Worm (Caenorhabditis elegans) whole organism, late embryonic: ENCODE measurements around the gene F35H10.6.

Experiments
- C08G9.2 ChIP-seq: sonication (generic microtip); optimal IDR thresholded peaks from 2 replicates; lab custom pipeline; 2016; ENCODE audit warnings: mild to moderate bottlenecking, missing genetic modification characterization, moderate library complexity, missing compliant biosample characterization
- C38D4.7 ChIP-seq: fragments of 200-800 bp; sonication (Bioruptor generic); optimal IDR thresholded peaks from 2 replicates; lab custom pipeline; 2018; ENCODE audit warnings: mild to moderate bottlenecking, missing genetic modification characterization, moderate library complexity, missing compliant biosample characterization
- F13H6.1 ChIP-seq: sonication (generic microtip); optimal IDR thresholded peaks from 2 replicates; lab custom pipeline; 2016; ENCODE audit warnings: missing genetic modification characterization, missing compliant biosample characterization
- T23F11.4 ChIP-seq: fragments of 200-800 bp; sonication (Bioruptor generic); optimal IDR thresholded peaks from 2 replicates; lab custom pipeline; 2018; ENCODE audit warnings: mild to moderate bottlenecking, missing genetic modification characterization, missing compliant biosample characterization
- ceh-19 ChIP-seq: fragments of 200-800 bp; sonication (Bioruptor generic); optimal IDR thresholded peaks from 2 replicates; lab custom pipeline; 2018; ENCODE audit warnings: mild to moderate bottlenecking, missing genetic modification characterization, missing compliant biosample characterization
- ceh-2 ChIP-seq: sonication (generic microtip); optimal IDR thresholded peaks from 2 replicates; lab custom pipeline; 2016; ENCODE audit warnings: missing genotype, missing genetic modification characterization, missing compliant biosample characterization
- ceh-22 ChIP-seq: sonication (generic microtip); optimal IDR thresholded peaks from 2 replicates; lab custom pipeline; 2017; ENCODE audit warnings: missing biosample characterization, missing genetic modification characterization
- ceh-24 ChIP-seq: sonication (generic microtip); optimal IDR thresholded peaks from 2 replicates; lab custom pipeline; 2016; ENCODE audit warnings: mild to moderate bottlenecking, missing genetic modification characterization, missing compliant biosample characterization
- ceh-45 ChIP-seq: fragments of 200-800 bp; sonication (Bioruptor generic); IDR thresholded peaks from 2 replicates; pipeline ENCODE4 v1.3.6; 2022; ENCODE audit warnings: missing genetic modification reagents, missing genetic modification characterization, missing compliant biosample characterization
- ceh-6 ChIP-seq: fragments of 200-800 bp; sonication (Bioruptor generic); optimal IDR thresholded peaks from 2 replicates; lab custom pipeline; 2018; ENCODE audit warnings: mild to moderate bottlenecking, missing genetic modification characterization, missing compliant biosample characterization
- dmd-4 ChIP-seq: sonication (generic microtip); optimal IDR thresholded peaks from 2 replicates; lab custom pipeline; 2016; ENCODE audit warnings: borderline replicate concordance, missing genetic modification characterization, missing compliant biosample characterization
- elt-4 ChIP-seq: sonication (generic microtip); optimal IDR thresholded peaks from 2 replicates; lab custom pipeline; 2016; ENCODE audit warnings: missing genetic modification characterization, missing compliant biosample characterization
- ets-4 ChIP-seq: sonication (generic microtip); optimal IDR thresholded peaks from 2 replicates; lab custom pipeline; 2016; ENCODE audit warnings: missing genetic modification characterization, missing compliant biosample characterization
- eyg-1 ChIP-seq: sonication (generic microtip); optimal IDR thresholded peaks from 2 replicates; lab custom pipeline; 2016; ENCODE audit warnings: missing genotype, missing genetic modification characterization, missing compliant biosample characterization
- fkh-10 ChIP-seq: fragments of 150-350 bp; optimal IDR thresholded peaks from 2 replicates; lab custom pipeline; 2014; ENCODE audit warnings: missing biosample characterization, missing genetic modification reagents, missing genetic modification characterization
- gmeb-2 ChIP-seq: sonication (generic microtip); optimal IDR thresholded peaks from 2 replicates; lab custom pipeline; 2016; ENCODE audit warnings: missing genetic modification characterization, inconsistent platforms, missing compliant biosample characterization
- hlh-13 ChIP-seq: fragments of 200-800 bp; sonication (Bioruptor generic); optimal IDR thresholded peaks from 2 replicates; lab custom pipeline; 2018; ENCODE audit warnings: mild to moderate bottlenecking, missing genetic modification characterization, missing compliant biosample characterization
- hlh-15 ChIP-seq: sonication (generic microtip); optimal IDR thresholded peaks from 2 replicates; lab custom pipeline; 2016; ENCODE audit warnings: missing genetic modification characterization, missing compliant biosample characterization
- hlh-30 ChIP-seq: sonication (generic microtip); optimal IDR thresholded peaks from 2 replicates; lab custom pipeline; 2017; ENCODE audit warnings: antibody characterized with exemption, missing genetic modification characterization, missing compliant biosample characterization; ENCODE audit not compliant: insufficient read depth
- hlh-6 ChIP-seq: sonication (generic microtip); optimal IDR thresholded peaks from 2 replicates; lab custom pipeline; 2016; ENCODE audit warnings: missing genotype, missing genetic modification characterization, missing compliant biosample characterization
- lim-6 ChIP-seq: sonication (generic microtip); optimal IDR thresholded peaks from 2 replicates; lab custom pipeline; 2016; ENCODE audit warnings: missing genetic modification characterization, missing compliant biosample characterization
- lin-11 ChIP-seq: fragments of 200-800 bp; sonication (Bioruptor generic); optimal IDR thresholded peaks from 2 replicates; lab custom pipeline; 2018; ENCODE audit warnings: mild to moderate bottlenecking, missing genetic modification characterization, missing compliant biosample characterization
- nfya-1 ChIP-seq: sonication (generic microtip); optimal IDR thresholded peaks from 2 replicates; lab custom pipeline; 2017; ENCODE audit warnings: missing genetic modification characterization, mild to moderate bottlenecking, missing compliant biosample characterization, antibody characterized with exemption, moderate library complexity
- npax-4 ChIP-seq: sonication (generic microtip); optimal IDR thresholded peaks from 2 replicates; lab custom pipeline; 2016; ENCODE audit warnings: missing genetic modification characterization, missing compliant biosample characterization
- odd-2 ChIP-seq: sonication (generic microtip); optimal IDR thresholded peaks from 2 replicates; lab custom pipeline; 2017; ENCODE audit warnings: antibody characterized with exemption, mild to moderate bottlenecking, missing genetic modification characterization, missing compliant biosample characterization
- pat-9 ChIP-seq: fragments of 200-800 bp; sonication (Bioruptor generic); optimal IDR thresholded peaks from 2 replicates; lab custom pipeline; 2018; ENCODE audit warnings: mild to moderate bottlenecking, missing genetic modification characterization, moderate library complexity, missing compliant biosample characterization
- pha-2 ChIP-seq: sonication (generic microtip); optimal IDR thresholded peaks from 2 replicates; lab custom pipeline; 2017; ENCODE audit warnings: mild to moderate bottlenecking, missing genetic modification characterization, missing compliant biosample characterization
- pha-4 ChIP-seq: fragments of 150-350 bp; optimal IDR thresholded peaks from 2 replicates; lab custom pipeline; 2018; ENCODE audit warnings: missing biosample characterization, missing genetic modification reagents, missing genetic modification characterization
- pqm-1 ChIP-seq: sonication (generic microtip); optimal IDR thresholded peaks from 2 replicates; lab custom pipeline; 2016; ENCODE audit warnings: missing genetic modification characterization, missing compliant biosample characterization
- pros-1 ChIP-seq: fragments of 150-350 bp; optimal IDR thresholded peaks from 2 replicates; lab custom pipeline; 2014; ENCODE audit warnings: missing biosample characterization, missing genetic modification reagents, missing genetic modification characterization
- ref-2 ChIP-seq: sonication (generic microtip); optimal IDR thresholded peaks from 2 replicates; lab custom pipeline; 2016; ENCODE audit warnings: missing genetic modification characterization, missing compliant biosample characterization
- rnt-1 ChIP-seq: sonication (generic microtip); optimal IDR thresholded peaks from 2 replicates; lab custom pipeline; 2016; ENCODE audit warnings: missing genetic modification characterization, missing compliant biosample characterization
- sox-2 ChIP-seq: fragments of 200-800 bp; sonication (Bioruptor generic); IDR thresholded peaks from 2 replicates; pipeline ENCODE4 v1.3.6; 2022; ENCODE audit warnings: missing genetic modification reagents, missing genetic modification characterization, missing compliant biosample characterization
- sox-4 ChIP-seq: sonication (generic microtip); optimal IDR thresholded peaks from 2 replicates; lab custom pipeline; 2017; ENCODE audit warnings: mild to moderate bottlenecking, missing genetic modification characterization, inconsistent platforms, missing compliant biosample characterization
- syd-9 ChIP-seq: sonication (generic microtip); optimal IDR thresholded peaks from 2 replicates; lab custom pipeline; 2016; ENCODE audit warnings: mild to moderate bottlenecking, missing genetic modification characterization, moderate library complexity, missing compliant biosample characterization
- tbx-2 ChIP-seq: sonication (generic microtip); optimal IDR thresholded peaks from 2 replicates; lab custom pipeline; 2016; ENCODE audit warnings: missing genetic modification characterization, missing compliant biosample characterization
- unc-3 ChIP-seq, 2 experiments: fragments of 200-800 bp in 1 of 2; sonication (Bioruptor generic) in 1 of 2; sonication (generic microtip) in 1 of 2; conservative IDR thresholded peaks in 1 of 2; optimal IDR thresholded peaks in 1 of 2; 2 replicates each; pipeline versions ENCODE4 v1.3.6 to Lab custom; 2016 to 2022; ENCODE audit warnings: missing compliant biosample characterization in 2 of 2, missing genetic modification characterization in 2 of 2, missing genetic modification reagents in 1 of 2
- unc-55 ChIP-seq: sonication (generic microtip); optimal IDR thresholded peaks from 2 replicates; lab custom pipeline; 2017; ENCODE audit warnings: missing biosample characterization, missing genetic modification reagents, missing genetic modification characterization
- ztf-16 ChIP-seq: sonication (generic microtip); optimal IDR thresholded peaks from 2 replicates; lab custom pipeline; 2017; ENCODE audit warnings: missing genetic modification characterization, missing compliant biosample characterization

The F35H10.6 gene

DNA sequence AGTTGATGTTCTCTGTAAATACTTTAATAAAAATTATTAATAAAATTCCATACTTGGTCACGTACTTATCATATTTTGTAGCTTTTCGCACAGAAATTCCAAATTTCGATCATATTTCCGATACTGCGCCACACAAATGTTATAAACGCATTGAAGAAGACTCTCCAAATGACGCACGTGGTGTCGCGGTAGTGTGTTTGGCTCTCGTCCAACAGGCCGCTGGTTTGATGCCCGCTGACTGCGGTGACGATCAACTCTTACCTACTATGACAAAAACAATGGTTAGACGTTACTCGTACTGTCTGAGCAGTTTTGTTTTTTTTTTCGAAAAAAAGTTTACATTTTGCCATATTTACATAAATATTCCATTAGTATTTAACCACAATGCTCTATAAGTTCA, 46.9 kb upstream of the F35H10.6 start (continued):
- TF ChIP-seq hlh-6 (tag; lab: Kevin White, UChicago): peak; percentile 96
- TF ChIP-seq elt-4: no peak
- peak; percentile 83 for TF ChIP-seq rnt-1 (tag; lab: Kevin White, UChicago)
- TF ChIP-seq eyg-1 (tag; lab: Kevin White, UChicago): peak; percentile 90
- TF ChIP-seq unc-55 (GFP tag; lab: Kevin White, UChicago): no peak
- TF ChIP-seq pqm-1 (tag; lab: Kevin White, UChicago): peak; percentile 82
- peak; percentile 89 for TF ChIP-seq ceh-24 (tag; lab: Kevin White, UChicago)
- TF ChIP-seq hlh-15 (tag; lab: Kevin White, UChicago): peak; percentile 92
- TF ChIP-seq lim-6 (tag; lab: Kevin White, UChicago): peak; percentile 9
- peak; percentile 97 for TF ChIP-seq ceh-6
- TF ChIP-seq ceh-19 (GFP tag; lab: Kevin White, UChicago): peak; percentile 95
- peak; percentile 94 for TF ChIP-seq ref-2 (tag; lab: Kevin White, UChicago)
- TF ChIP-seq pat-9 (tag; lab: Kevin White, UChicago): peak; percentile 95
- TF ChIP-seq C38D4.7 (GFP tag; lab: Kevin White, UChicago): peak; percentile 94
- TF ChIP-seq pha-2 (tag; lab: Kevin White, UChicago): peak; percentile 95
- TF ChIP-seq T23F11.4 (GFP tag; lab: Kevin White, UChicago): peak; percentile 93
- TF ChIP-seq ceh-22 (tag; lab: Kevin White, UChicago): peak; percentile 33
- TF ChIP-seq ets-4 (tag; lab: Kevin White, UChicago): peak; percentile 43
- peak; percentile 88 for TF ChIP-seq sox-2 (GFP tag; lab: Robert Waterston, UW)
- peak; percentile 95 for TF ChIP-seq lin-11 (tag; lab: Kevin White, UChicago)
- TF ChIP-seq ztf-16 (tag; lab: Kevin White, UChicago): peak; percentile 96
- peak; percentile 90 for TF ChIP-seq syd-9 (tag; lab: Kevin White, UChicago)
- TF ChIP-seq ceh-2: peak; percentile 90
- peak; percentile 98 for TF ChIP-seq gmeb-2
- peak; percentile 82 for TF ChIP-seq C08G9.2 (tag; lab: Kevin White, UChicago)
- peak; percentile 81 for TF ChIP-seq odd-2
- peak; percentile 88 for TF ChIP-seq npax-4 (tag; lab: Kevin White, UChicago)
- no peak for TF ChIP-seq pha-4
- TF ChIP-seq sox-4 (tag; lab: Kevin White, UChicago): peak; percentile 97
- TF ChIP-seq ceh-45 (GFP tag; lab: Robert Waterston, UW): peak; percentile 86
- TF ChIP-seq hlh-13 (GFP tag; lab: Kevin White, UChicago): peak; percentile 91
- TF ChIP-seq nfya-1 (tag; lab: Kevin White, UChicago): peak; percentile 78

ce11 chrIV:8254193-8254592, 45.5 kb upstream of the F35H10.6 start:
- TF ChIP-seq hlh-6 (tag; lab: Kevin White, UChicago): no peak
- TF ChIP-seq pros-1 (tag; lab: Kevin White, UChicago): no peak
- no peak for TF ChIP-seq F13H6.1
- no peak for TF ChIP-seq pat-9 (tag; lab: Kevin White, UChicago)
- TF ChIP-seq unc-3 (GFP tag; conservative IDR thresholded peaks at IDR 0.05; lab: Robert Waterston, UW): no peak
- no peak for TF ChIP-seq unc-3 (tag; optimal IDR thresholded peaks at IDR 0.05; lab: Kevin White, UChicago)
- TF ChIP-seq fkh-10 (GFP tag; lab: Kevin White, UChicago): no peak
- no peak for TF ChIP-seq dmd-4 (tag; lab: Kevin White, UChicago)
- TF ChIP-seq C38D4.7 (GFP tag; lab: Kevin White, UChicago): no peak
- no peak for TF ChIP-seq pha-2 (tag; lab: Kevin White, UChicago)
- no peak for TF ChIP-seq hlh-30
- no peak for TF ChIP-seq tbx-2 (tag; lab: Kevin White, UChicago)
- TF ChIP-seq, all 69 proteins: peak for 0
